Worm (Caenorhabditis elegans) whole organism, L4 larva: ENCODE measurements around the gene F34D10.4.

ENCODE experiments used
- aly-2 ChIP-seq: sonication (generic microtip); optimal IDR thresholded peaks from 2 replicates; lab custom pipeline; 2018; ENCODE audit warnings: missing biosample characterization, missing genetic modification characterization
- ama-1 ChIP-seq: fragments of 150-350 bp; optimal IDR thresholded peaks from 2 replicates; lab custom pipeline; 2014; ENCODE audit warnings: inconsistent platforms, mixed read lengths
- attf-4 ChIP-seq: sonication (generic microtip); optimal IDR thresholded peaks from 3 replicates; lab custom pipeline; 2017; ENCODE audit warnings: missing biosample characterization, missing genetic modification characterization
- ceh-82 ChIP-seq: sonication (generic microtip); optimal IDR thresholded peaks from 2 replicates; lab custom pipeline; 2017; ENCODE audit warnings: missing biosample characterization, missing genetic modification characterization
- fkh-10 ChIP-seq: fragments of 150-350 bp; optimal IDR thresholded peaks from 2 replicates; lab custom pipeline; 2014; ENCODE audit warnings: missing biosample characterization, missing genetic modification reagents, missing genetic modification characterization
- fos-1 ChIP-seq: fragments of 150-350 bp; optimal IDR thresholded peaks from 2 replicates; lab custom pipeline; 2014; ENCODE audit warnings: missing biosample characterization, missing genetic modification characterization
- lin-39 ChIP-seq: fragments of 150-350 bp; optimal IDR thresholded peaks from 2 replicates; lab custom pipeline; 2014; ENCODE audit warnings: missing biosample characterization, missing genetic modification reagents, missing genetic modification characterization
- lir-3 ChIP-seq: sonication (generic microtip); optimal IDR thresholded peaks from 2 replicates; lab custom pipeline; 2016; ENCODE audit warnings: mild to moderate bottlenecking, missing genetic modification characterization, missing compliant biosample characterization
- nhr-6 ChIP-seq: fragments of 150-350 bp; optimal IDR thresholded peaks from 2 replicates; lab custom pipeline; 2014; ENCODE audit warnings: missing biosample characterization, missing genetic modification characterization
- pha-4 ChIP-seq, 2 experiments: fragments of 150-350 bp in 1 of 2; fragments of 200-800 bp in 1 of 2; sonication (Bioruptor generic) in 1 of 2; IDR thresholded peaks in 1 of 2; optimal IDR thresholded peaks in 1 of 2; 2 replicates each; pipeline versions ENCODE4 v1.3.6 to Lab custom; 2014 to 2022; ENCODE audit warnings: missing genetic modification characterization in 2 of 2, missing genetic modification reagents in 2 of 2, missing biosample characterization in 1 of 2, missing compliant biosample characterization in 1 of 2
- spr-3 ChIP-seq: fragments of 200-800 bp; sonication (Bioruptor generic); optimal IDR thresholded peaks from 2 replicates; lab custom pipeline; 2018; ENCODE audit warnings: mild to moderate bottlenecking, missing genetic modification characterization, missing compliant biosample characterization
- unc-39 ChIP-seq: sonication (generic microtip); optimal IDR thresholded peaks from 2 replicates; lab custom pipeline; 2017; ENCODE audit warnings: missing biosample characterization, missing genetic modification characterization

DNA sequence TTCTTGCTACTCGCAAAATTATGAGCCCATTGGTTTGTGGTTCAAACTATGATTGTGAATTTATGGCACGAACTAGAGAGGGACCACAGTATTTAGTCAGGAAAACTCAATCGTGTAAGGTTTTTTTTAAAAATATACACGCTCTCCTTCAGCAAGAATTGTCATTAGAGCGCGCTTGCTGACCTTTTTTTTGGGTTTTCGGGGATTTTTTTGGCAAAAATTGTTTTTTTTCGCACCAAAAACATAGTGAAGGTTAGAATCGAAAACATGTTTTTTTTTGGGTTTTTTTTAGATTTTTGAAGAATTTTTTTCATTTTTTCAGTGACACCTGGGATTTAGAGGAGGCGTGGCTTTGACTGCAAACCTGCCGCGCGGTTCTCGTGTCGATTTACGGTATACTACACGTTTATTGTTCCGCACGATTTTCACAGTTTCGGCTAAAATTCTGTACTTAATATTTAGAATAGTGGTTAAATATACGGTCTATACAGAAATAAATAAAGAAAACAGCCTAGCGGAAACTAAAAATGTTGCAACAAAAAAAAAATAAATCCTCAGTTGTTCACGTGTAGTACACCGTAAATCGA lies 20.2 kb upstream of the F34D10.4 start:
- TF ChIP-seq nhr-6 (tag; lab: Kevin White, UChicago), result no peak
- TF ChIP-seq fkh-10, result no peak
- no peak for TF ChIP-seq unc-39 (tag; lab: Kevin White, UChicago)
- no peak for TF ChIP-seq ceh-82 (tag; lab: Kevin White, UChicago)
- TF ChIP-seq ama-1, result no peak
- no peak for TF ChIP-seq lir-3 (tag; lab: Kevin White, UChicago)
- no peak for TF ChIP-seq lin-39 (tag; lab: Kevin White, UChicago)
- no peak for TF ChIP-seq fos-1 (tag; lab: Kevin White, UChicago)
- TF ChIP-seq aly-2 (tag; lab: Kevin White, UChicago), result no peak
- no peak for TF ChIP-seq attf-4 (tag; lab: Kevin White, UChicago)
- no peak for TF ChIP-seq spr-3 (GFP tag; lab: Kevin White, UChicago)
- TF ChIP-seq pha-4 (GFP tag; IDR thresholded peaks at IDR 0.05; lab: Robert Waterston, UW), result no peak
- TF ChIP-seq pha-4 (tag; optimal IDR thresholded peaks at IDR 0.05; lab: Kevin White, UChicago), result no peak
